Worm (Caenorhabditis elegans): ENCODE data around the gene F09F7.6.

F09F7.6 gene

DNA sequence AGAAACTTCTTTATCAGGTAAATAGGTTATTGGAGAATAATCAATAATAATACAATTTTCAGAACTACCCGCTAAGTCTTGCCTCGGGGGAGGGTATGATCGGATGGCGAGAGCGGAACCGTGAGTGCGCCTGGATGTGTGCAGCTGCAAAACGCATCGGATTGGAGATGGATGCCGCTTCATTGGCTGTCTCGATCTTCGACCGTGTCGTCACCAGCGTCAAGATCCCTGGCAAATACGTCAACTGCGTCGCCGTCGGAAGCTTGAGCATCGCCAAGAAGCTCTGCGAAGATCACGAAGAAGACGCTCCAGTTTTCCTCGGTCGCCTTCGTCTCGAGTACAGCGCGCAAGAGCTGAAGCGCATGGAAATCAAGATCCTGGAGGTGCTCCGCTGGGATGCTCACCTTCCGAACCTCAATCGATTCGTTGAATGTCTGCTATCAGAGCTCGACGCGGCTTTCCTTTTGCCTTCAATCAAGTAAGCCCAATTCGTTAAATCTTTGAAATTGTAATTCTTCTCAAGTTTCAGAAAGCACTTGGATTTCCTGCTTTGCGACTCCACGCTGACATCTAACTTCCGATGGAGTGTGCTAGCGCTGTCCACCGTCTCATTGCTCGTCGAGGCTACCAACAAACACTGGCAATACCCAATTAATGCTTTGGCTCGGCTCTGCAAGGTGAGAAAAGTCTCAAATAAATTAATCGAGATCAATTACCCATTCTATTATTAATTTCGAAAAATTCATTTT is 47.0 kb downstream of the F09F7.6 start:
- TF ChIP-seq med-1 (GFP tag; optimal IDR thresholded peaks at IDR 0.05; ENCODE audit: insufficient read depth) = no peak
- no peak for TF ChIP-seq cog-1 (tag; optimal IDR thresholded peaks at IDR 0.05)
- TF ChIP-seq flt-1 (GFP tag; IDR thresholded peaks at IDR 0.05) = 0 out of 2 replicates have a peak, but pooled peaks have one; percentile 54

DNA sequence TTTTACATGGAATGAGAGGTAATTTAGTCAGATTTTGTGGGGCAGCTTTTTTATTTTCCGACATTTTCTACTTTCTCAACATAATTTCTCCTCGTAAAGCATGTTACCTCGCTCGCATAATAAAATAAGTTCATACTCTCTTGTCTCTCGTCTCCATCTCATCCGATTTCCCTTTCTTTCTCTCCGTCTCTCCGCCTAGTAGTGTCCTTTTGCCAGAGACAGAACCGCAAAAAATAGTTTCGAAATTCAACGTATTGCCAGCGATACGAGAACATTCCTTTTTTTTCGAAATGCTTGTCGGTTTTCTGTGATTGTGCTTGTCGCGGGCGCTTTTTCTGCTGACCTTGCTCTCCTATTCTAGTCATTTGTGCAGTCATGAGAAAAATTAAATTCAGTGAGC is 47.8 kb downstream of the F09F7.6 start:
- TF ChIP-seq ztf-29 (GFP tag; IDR thresholded peaks at IDR 0.05) = no peak
- 0 out of 2 replicates have a peak, but pooled peaks have one; percentile 16 for TF ChIP-seq flt-1 (GFP tag; IDR thresholded peaks at IDR 0.05)

- TF ChIP-seq flt-1 (GFP tag; IDR thresholded peaks at IDR 0.05) (no peak), med-1 (GFP tag; optimal IDR thresholded peaks at IDR 0.05; ENCODE audit: insufficient read depth) (no peak), T22C8.4 (GFP tag; IDR thresholded peaks at IDR 0.05) (no peak), ztf-23 (GFP tag; IDR thresholded peaks at IDR 0.05) (no peak), tab-1 (GFP tag; IDR thresholded peaks at IDR 0.05) (no peak), ref-1 (GFP tag; conservative IDR thresholded peaks at IDR 0.05) (no peak), cog-1 (tag; optimal IDR thresholded peaks at IDR 0.05) (no peak)
Measured at ce11 chrIII:5503669-5504068, 48.3 kb downstream of the F09F7.6 start.

ce11 chrIII:5502915-5503575 is 48.9 kb downstream of the F09F7.6 start:
- no peak for TF ChIP-seq ztf-23 (GFP tag; IDR thresholded peaks at IDR 0.05)
- TF ChIP-seq med-1 (GFP tag; optimal IDR thresholded peaks at IDR 0.05; ENCODE audit: insufficient read depth) = no peak
- TF ChIP-seq flt-1 (GFP tag; IDR thresholded peaks at IDR 0.05) = no peak
- TF ChIP-seq ztf-29 (GFP tag; IDR thresholded peaks at IDR 0.05) = no peak
- TF ChIP-seq ref-1 (GFP tag; conservative IDR thresholded peaks at IDR 0.05) = peak; percentile 43; the same call in 1 of the 2 replicates
- no peak for TF ChIP-seq klf-2 (GFP tag; conservative IDR thresholded peaks at IDR 0.05)
- TF ChIP-seq tab-1 (GFP tag; IDR thresholded peaks at IDR 0.05) = no peak
- TF ChIP-seq T22C8.4 (GFP tag; IDR thresholded peaks at IDR 0.05) = no peak
- peak; percentile 56 for TF ChIP-seq cog-1 (tag; optimal IDR thresholded peaks at IDR 0.05)

DNA sequence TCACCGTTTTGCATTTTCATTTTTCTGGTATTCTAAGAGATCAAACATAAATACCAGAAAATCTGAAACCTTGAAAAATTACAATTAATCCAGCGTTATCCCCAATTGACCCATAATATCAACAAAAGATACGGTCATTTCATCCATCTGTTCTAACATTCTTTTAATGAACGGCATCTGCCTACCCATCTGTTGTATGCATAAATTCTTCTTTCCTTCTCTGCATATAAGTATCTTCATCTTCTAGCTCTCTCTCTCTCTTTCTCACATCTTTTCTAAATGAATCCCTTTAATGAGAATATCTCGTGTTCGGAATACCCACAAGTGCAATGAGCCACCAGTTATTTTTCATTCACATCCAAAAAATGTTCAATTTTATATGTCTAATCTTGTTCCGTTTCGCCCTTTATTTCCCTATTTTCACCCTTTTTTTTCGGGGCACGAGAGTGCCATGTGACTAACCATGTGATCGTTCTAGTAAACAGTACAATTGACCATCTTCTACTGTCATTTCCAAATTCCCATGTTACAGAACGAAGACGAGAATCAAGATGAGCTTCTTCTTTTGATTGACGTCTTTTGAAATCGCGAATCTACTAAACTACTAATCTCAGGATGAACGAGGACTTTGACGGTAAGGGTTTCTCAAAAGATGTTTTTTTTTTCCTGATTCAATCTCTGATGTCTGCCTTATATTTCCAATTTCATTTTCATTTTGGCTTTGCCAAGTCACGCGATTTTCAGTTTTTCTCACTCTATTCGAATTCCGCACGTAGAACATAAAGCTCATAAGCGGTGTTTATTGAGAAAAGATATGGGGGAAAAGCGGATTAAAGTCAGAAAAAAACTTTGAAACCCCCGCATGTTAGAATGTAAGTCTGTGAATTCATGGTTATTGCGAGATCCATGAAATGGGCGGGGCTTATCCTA is 50.3 kb downstream of the F09F7.6 start, which contains the start of gene R02F2.1:
R02F2.1 (plus strand) TSS at position 528 of the 930 bp plus-strand sequence.
- TF ChIP-seq T22C8.4 (GFP tag; IDR thresholded peaks at IDR 0.05) = no peak
- TF ChIP-seq flt-1 (GFP tag; IDR thresholded peaks at IDR 0.05) = no peak
- no peak for TF ChIP-seq med-1 (GFP tag; optimal IDR thresholded peaks at IDR 0.05; ENCODE audit: insufficient read depth)

Measured in whole organism, midembryonic.